Worm (Caenorhabditis elegans) whole organism, young adult: ENCODE measurements around the gene sta-2.

ENCODE experiments used
- B0035.1 ChIP-seq: sonication (generic microtip); optimal IDR thresholded peaks from 2 replicates; lab custom pipeline; 2016; ENCODE audit warnings: missing genetic modification characterization, mild to moderate bottlenecking, missing compliant biosample characterization, missing genotype, missing genetic modification reagents
- F10E7.11 ChIP-seq: sonication (generic microtip); optimal IDR thresholded peaks from 2 replicates; lab custom pipeline; 2017; ENCODE audit warnings: mild to moderate bottlenecking, missing genetic modification characterization, moderate library complexity, missing compliant biosample characterization
- T07F8.4 ChIP-seq: sonication (generic microtip); optimal IDR thresholded peaks from 2 replicates; lab custom pipeline; 2016; ENCODE audit warnings: mild to moderate bottlenecking, missing genetic modification characterization, moderate library complexity, missing compliant biosample characterization
- Y95B8A.8 ChIP-seq: fragments of 200-800 bp; sonication (Bioruptor generic); IDR thresholded peaks from 2 replicates; pipeline ENCODE4 v1.3.6; 2022; ENCODE audit warnings: missing genetic modification reagents, missing genetic modification characterization, missing compliant biosample characterization
- akir-1 ChIP-seq: fragments of 200-800 bp; sonication (Bioruptor generic); optimal IDR thresholded peaks from 2 replicates; lab custom pipeline; 2018; ENCODE audit warnings: mild to moderate bottlenecking, missing genetic modification characterization, moderate library complexity, missing compliant biosample characterization
- aptf-2 ChIP-seq: fragments of 200-800 bp; sonication (Bioruptor generic); conservative IDR thresholded peaks from 2 replicates; pipeline ENCODE4 v1.3.6; 2022; ENCODE audit warnings: missing genetic modification reagents, missing genetic modification characterization, missing compliant biosample characterization
- atf-7 ChIP-seq: sonication (generic microtip); optimal IDR thresholded peaks from 2 replicates; lab custom pipeline; 2017; ENCODE audit warnings: mild to moderate bottlenecking, missing genetic modification characterization, missing compliant biosample characterization
- attf-3 ChIP-seq: fragments of 200-800 bp; sonication (Bioruptor generic); conservative IDR thresholded peaks from 2 replicates; pipeline ENCODE4 v1.3.6; 2022; ENCODE audit warnings: missing genetic modification reagents, missing genetic modification characterization, missing compliant biosample characterization
- bed-1 ChIP-seq: fragments of 200-800 bp; sonication (Bioruptor generic); IDR thresholded peaks from 2 replicates; pipeline ENCODE4 v1.3.6; 2022; ENCODE audit warnings: missing genetic modification reagents, missing genetic modification characterization, missing compliant biosample characterization
- ccch-3 ChIP-seq: fragments of 200-800 bp; sonication (Bioruptor generic); optimal IDR thresholded peaks from 2 replicates; lab custom pipeline; 2018; ENCODE audit warnings: mild to moderate bottlenecking, missing genetic modification characterization, missing compliant biosample characterization
- chd-7 ChIP-seq: sonication (generic microtip); optimal IDR thresholded peaks from 2 replicates; lab custom pipeline; 2016; ENCODE audit warnings: mild to moderate bottlenecking, missing genetic modification characterization, moderate library complexity, missing compliant biosample characterization
- dox-1 ChIP-seq: fragments of 200-800 bp; sonication (Bioruptor generic); IDR thresholded peaks from 2 replicates; pipeline ENCODE4 v1.3.6; 2022; ENCODE audit warnings: missing genetic modification reagents, missing genetic modification characterization, missing compliant biosample characterization
- egrh-3 ChIP-seq: fragments of 200-800 bp; sonication (Bioruptor generic); IDR thresholded peaks from 2 replicates; pipeline ENCODE4 v1.3.6; 2022; ENCODE audit warnings: missing genetic modification reagents, missing genetic modification characterization, missing compliant biosample characterization
- fkh-3 ChIP-seq: sonication (generic microtip); optimal IDR thresholded peaks from 2 replicates; lab custom pipeline; 2016; ENCODE audit warnings: mild to moderate bottlenecking, missing genetic modification characterization, missing compliant biosample characterization
- gei-17 ChIP-seq: fragments of 200-800 bp; sonication (Bioruptor generic); optimal IDR thresholded peaks from 2 replicates; lab custom pipeline; 2018; ENCODE audit warnings: mild to moderate bottlenecking, missing genetic modification characterization, missing compliant biosample characterization
- hlh-12 ChIP-seq: sonication (generic microtip); optimal IDR thresholded peaks from 2 replicates; lab custom pipeline; 2016; ENCODE audit warnings: missing genetic modification characterization, missing compliant biosample characterization
- hlh-26 ChIP-seq: fragments of 200-800 bp; sonication (Bioruptor generic); conservative IDR thresholded peaks from 2 replicates; pipeline ENCODE4 v1.3.6; 2022; ENCODE audit warnings: missing genetic modification reagents, missing genetic modification characterization, missing compliant biosample characterization
- hmg-1.2 ChIP-seq: fragments of 200-800 bp; sonication (Bioruptor generic); IDR thresholded peaks from 2 replicates; pipeline ENCODE4 v1.3.6; 2022; ENCODE audit warnings: missing genetic modification reagents, missing genetic modification characterization, missing compliant biosample characterization
- hmg-20 ChIP-seq: fragments of 200-800 bp; sonication (Bioruptor generic); IDR thresholded peaks from 2 replicates; pipeline ENCODE4 v1.3.6; 2022; ENCODE audit warnings: missing genetic modification reagents, missing genetic modification characterization, missing compliant biosample characterization
- hrde-1 ChIP-seq: sonication (generic microtip); optimal IDR thresholded peaks from 2 replicates; lab custom pipeline; 2016; ENCODE audit warnings: missing genetic modification characterization, mild to moderate bottlenecking, missing compliant biosample characterization, moderate library complexity, missing genotype, missing genetic modification reagents, borderline replicate concordance
- let-607 ChIP-seq, 2 experiments: fragments of 200-800 bp in 1 of 2; sonication (Bioruptor generic) in 1 of 2; sonication (generic microtip) in 1 of 2; optimal IDR thresholded peaks; 2 replicates each; lab custom pipeline; 2016 to 2018; ENCODE audit warnings: mild to moderate bottlenecking in 2 of 2, missing compliant biosample characterization in 2 of 2, missing genetic modification characterization in 2 of 2, moderate library complexity in 2 of 2, missing genotype in 1 of 2
- lin-35 ChIP-seq, 3 experiments: fragments of 150-350 bp in 2 of 3; sonication (generic microtip) in 1 of 3; optimal IDR thresholded peaks; 2 replicates each; lab custom pipeline; 2014 to 2018; ENCODE audit warnings: missing biosample characterization in 3 of 3, missing genetic modification characterization in 3 of 3, missing genetic modification reagents in 3 of 3
- lsl-1 ChIP-seq: fragments of 200-800 bp; sonication (Bioruptor generic); optimal IDR thresholded peaks from 2 replicates; lab custom pipeline; 2018; ENCODE audit warnings: mild to moderate bottlenecking, missing genetic modification characterization, moderate library complexity, missing compliant biosample characterization
- mcd-1 ChIP-seq: fragments of 200-800 bp; sonication (Bioruptor generic); IDR thresholded peaks from 2 replicates; pipeline ENCODE4 v1.3.6; 2022; ENCODE audit warnings: missing genetic modification reagents, missing genetic modification characterization, missing compliant biosample characterization
- mes-4 ChIP-seq: sonication (generic microtip); optimal IDR thresholded peaks from 2 replicates; lab custom pipeline; 2016; ENCODE audit warnings: missing genotype, missing genetic modification characterization, missing compliant biosample characterization
- nhr-179 ChIP-seq: sonication (generic microtip); optimal IDR thresholded peaks from 2 replicates; lab custom pipeline; 2016; ENCODE audit warnings: mild to moderate bottlenecking, missing genetic modification characterization, missing compliant biosample characterization
- repo-1 ChIP-seq: sonication (generic microtip); optimal IDR thresholded peaks from 2 replicates; lab custom pipeline; 2017; ENCODE audit warnings: mild to moderate bottlenecking, missing genetic modification characterization, missing compliant biosample characterization
- sea-2 ChIP-seq: fragments of 200-800 bp; sonication (Bioruptor generic); IDR thresholded peaks from 2 replicates; pipeline ENCODE4 v1.3.6; 2022; ENCODE audit warnings: missing genetic modification characterization, missing compliant biosample characterization
- somi-1 ChIP-seq: fragments of 200-800 bp; sonication (Bioruptor generic); optimal IDR thresholded peaks from 2 replicates; lab custom pipeline; 2018; ENCODE audit warnings: mild to moderate bottlenecking, missing genetic modification characterization, missing compliant biosample characterization
- sptf-2 ChIP-seq: fragments of 200-800 bp; sonication (Bioruptor generic); optimal IDR thresholded peaks from 2 replicates; lab custom pipeline; 2018; ENCODE audit warnings: mild to moderate bottlenecking, missing genetic modification characterization, missing compliant biosample characterization
- xnd-1 ChIP-seq: sonication (generic microtip); optimal IDR thresholded peaks from 2 replicates; lab custom pipeline; 2016; ENCODE audit warnings: missing genotype, missing genetic modification reagents, missing genetic modification characterization, missing compliant biosample characterization
- zfh-2 ChIP-seq: fragments of 200-800 bp; sonication (Bioruptor generic); conservative IDR thresholded peaks from 2 replicates; pipeline ENCODE4 v1.3.6; 2022; ENCODE audit warnings: missing genetic modification reagents, missing genetic modification characterization, missing compliant biosample characterization
- ztf-22 ChIP-seq: fragments of 200-800 bp; sonication (Bioruptor generic); optimal IDR thresholded peaks from 2 replicates; lab custom pipeline; 2018; ENCODE audit warnings: mild to moderate bottlenecking, missing genetic modification characterization, moderate library complexity, missing compliant biosample characterization
- ztf-26 ChIP-seq: sonication (generic microtip); optimal IDR thresholded peaks from 2 replicates; lab custom pipeline; 2017; ENCODE audit warnings: missing genetic modification characterization, missing compliant biosample characterization
- ztf-28 ChIP-seq: fragments of 200-800 bp; sonication (Bioruptor generic); IDR thresholded peaks from 2 replicates; pipeline ENCODE4 v1.3.6; 2022; ENCODE audit warnings: missing genetic modification reagents, missing genetic modification characterization, missing compliant biosample characterization

The sta-2 gene

ce11 chrV:9765622-9766021 lies 24.6 kb downstream of the sta-2 start:
- TF ChIP-seq mes-4 (no peak), somi-1 (GFP tag; lab: Kevin White, UChicago) (peak; percentile 9), lin-35 (GFP tag; optimal IDR thresholded peaks at IDR 0.05; lab: Kevin White, UChicago) (peak in 1 of 3 experiments; percentile 27)
- TF ChIP-seq, all 124 proteins: peak for 2

ce11 chrV:9767941-9768340 lies 26.9 kb downstream of the sta-2 start:
- TF ChIP-seq dox-1 (no peak), akir-1 (GFP tag; lab: Kevin White, UChicago) (no peak), nhr-179 (tag; lab: Kevin White, UChicago) (no peak), zfh-2 (GFP tag; lab: Robert Waterston, UW) (no peak), hlh-26 (GFP tag; lab: Robert Waterston, UW) (no peak), repo-1 (tag; lab: Kevin White, UChicago) (no peak), lsl-1 (GFP tag; lab: Kevin White, UChicago) (no peak), egrh-3 (GFP tag; lab: Robert Waterston, UW) (no peak), sptf-2 (GFP tag; lab: Kevin White, UChicago) (no peak), T07F8.4 (tag; lab: Kevin White, UChicago) (no peak), ztf-26 (tag; lab: Kevin White, UChicago) (no peak), bed-1 (GFP tag; lab: Robert Waterston, UW) (no peak)

- TF ChIP-seq atf-7 (tag; lab: Kevin White, UChicago): no peak
- no peak for TF ChIP-seq nhr-179 (tag; lab: Kevin White, UChicago)
- TF ChIP-seq hmg-20 (GFP tag; lab: Robert Waterston, UW): no peak
- TF ChIP-seq let-607 (tag; optimal IDR thresholded peaks at IDR 0.05; lab: Kevin White, UChicago): no peak
- TF ChIP-seq attf-3 (GFP tag; lab: Robert Waterston, UW): no peak
- 0 out of 2 replicates have a peak, but pooled peaks have one; percentile 12 for TF ChIP-seq Y95B8A.8 (GFP tag; lab: Robert Waterston, UW)
- peak; percentile 17 for TF ChIP-seq somi-1 (GFP tag; lab: Kevin White, UChicago)
- no peak for TF ChIP-seq xnd-1 (tag; lab: Kevin White, UChicago)
- peak; percentile 81 for TF ChIP-seq egrh-3 (GFP tag; lab: Robert Waterston, UW)
- no peak for TF ChIP-seq fkh-3
- no peak for TF ChIP-seq gei-17
- no peak for TF ChIP-seq aptf-2 (GFP tag; lab: Robert Waterston, UW)
- no peak for TF ChIP-seq F10E7.11
- TF ChIP-seq T07F8.4 (tag; lab: Kevin White, UChicago): no peak
- no peak for TF ChIP-seq mcd-1 (GFP tag; lab: Robert Waterston, UW)
- TF ChIP-seq hmg-1.2 (GFP tag; lab: Robert Waterston, UW): no peak
- no peak for TF ChIP-seq hlh-12
- TF ChIP-seq ztf-28 (GFP tag; lab: Robert Waterston, UW): no peak
- TF ChIP-seq B0035.1 (tag; lab: Kevin White, UChicago): no peak
- TF ChIP-seq zfh-2 (GFP tag; lab: Robert Waterston, UW): peak; percentile 98
- no peak for TF ChIP-seq chd-7 (tag; lab: Kevin White, UChicago)
- TF ChIP-seq ccch-3 (GFP tag; lab: Kevin White, UChicago): no peak
- 0 out of 2 replicates have a peak, but pooled peaks have one; percentile 38 for TF ChIP-seq sea-2 (GFP tag; lab: Robert Waterston, UW)
- no peak for TF ChIP-seq ztf-22 (GFP tag; lab: Kevin White, UChicago)
- TF ChIP-seq hrde-1: no peak
These were observed 28.1 kb downstream of the sta-2 start, which contains the start of gene unc-42 for ce11 chrV:9768828-9769778. unc-42 (minus strand) TSS chrV:9769391.
